Worm (Caenorhabditis elegans) whole organism, L3 larva: ENCODE data around the gene dpy-19.

Experiments used
- R02D3.7 ChIP-seq: fragments of 150-350 bp; optimal IDR thresholded peaks from 2 replicates; lab custom pipeline; 2014; ENCODE audit warnings: missing biosample characterization, missing genetic modification characterization
- ZK546.5 ChIP-seq: sonication (generic microtip); optimal IDR thresholded peaks from 2 replicates; lab custom pipeline; 2017; ENCODE audit warnings: missing biosample characterization, missing genetic modification characterization
- egl-27 ChIP-seq: sonication (generic microtip); optimal IDR thresholded peaks from 4 replicates; lab custom pipeline; 2017; ENCODE audit warnings: missing biosample characterization, missing genetic modification reagents, missing genetic modification characterization
- mdl-1 ChIP-seq: fragments of 150-350 bp; optimal IDR thresholded peaks from 2 replicates; lab custom pipeline; 2014; ENCODE audit warnings: missing biosample characterization, missing genetic modification characterization
- nhr-11 ChIP-seq: fragments of 150-350 bp; optimal IDR thresholded peaks from 2 replicates; lab custom pipeline; 2014; ENCODE audit warnings: missing biosample characterization, missing genetic modification characterization
- nhr-237 ChIP-seq: fragments of 150-350 bp; optimal IDR thresholded peaks from 2 replicates; lab custom pipeline; 2014; ENCODE audit warnings: missing biosample characterization, missing genetic modification characterization
- nhr-67 ChIP-seq: fragments of 150-350 bp; optimal IDR thresholded peaks from 2 replicates; lab custom pipeline; 2014; ENCODE audit warnings: missing biosample characterization, missing genetic modification characterization
- nhr-76 ChIP-seq: fragments of 150-350 bp; sonication (generic microtip); optimal IDR thresholded peaks from 5 replicates; lab custom pipeline; 2014; ENCODE audit warnings: missing biosample characterization, missing genetic modification characterization
- skn-1 ChIP-seq: fragments of 150-350 bp; optimal IDR thresholded peaks from 2 replicates; lab custom pipeline; 2014; ENCODE audit warnings: missing biosample characterization, missing genetic modification characterization
- tbx-2 ChIP-seq: sonication (generic microtip); optimal IDR thresholded peaks from 2 replicates; lab custom pipeline; 2016; ENCODE audit warnings: mild to moderate bottlenecking, missing genetic modification characterization, missing compliant biosample characterization
- unc-62 ChIP-seq: fragments of 150-350 bp; sonication (generic microtip); optimal IDR thresholded peaks from 4 replicates; lab custom pipeline; 2014; ENCODE audit warnings: missing biosample characterization, missing genetic modification reagents, missing genetic modification characterization
- ztf-4 ChIP-seq: fragments of 150-350 bp; optimal IDR thresholded peaks from 2 replicates; lab custom pipeline; 2014; ENCODE audit warnings: missing biosample characterization, missing genetic modification characterization

ce11 chrIII:8648589-8648988, 18.7 kb downstream of the dpy-19 start, which contains the start of gene F22B7.3:
- TF ChIP-seq ztf-4 (tag; lab: Kevin White, UChicago), result no peak
- no peak for TF ChIP-seq unc-62 (GFP tag; lab: Kevin White, UChicago)
- no peak for TF ChIP-seq nhr-67 (tag; lab: Kevin White, UChicago)
- TF ChIP-seq ZK546.5 (tag; lab: Kevin White, UChicago), result no peak
- no peak for TF ChIP-seq nhr-11
- TF ChIP-seq nhr-76 (tag; lab: Kevin White, UChicago), result no peak
- no peak for TF ChIP-seq egl-27
- no peak for TF ChIP-seq nhr-237 (tag; lab: Kevin White, UChicago)
- no peak for TF ChIP-seq tbx-2 (tag; lab: Kevin White, UChicago)
- TF ChIP-seq skn-1, result no peak
- TF ChIP-seq R02D3.7 (tag; lab: Kevin White, UChicago), result no peak
- TF ChIP-seq mdl-1 (tag; lab: Kevin White, UChicago), result no peak
